Fruit fly (Drosophila melanogaster): Measurements from ENCODE around the gene Muc68D.

dm6 chr3L:11773796-11774195 is 1.8 kb upstream of the Muc68D start:
- TF ChIP-seq br (GFP tag; optimal IDR thresholded peaks at IDR 0.05) (no peak), woc (GFP tag; optimal IDR thresholded peaks at IDR 0.05) (no peak), Hr83 (GFP tag; optimal IDR thresholded peaks at IDR 0.05; ENCODE audit: poor library complexity, severe bottlenecking) (no peak), Rel (GFP tag; optimal IDR thresholded peaks at IDR 0.05) (no peak), Rel (tag; optimal IDR thresholded peaks at IDR 0.05) (no peak), psq (GFP tag; optimal IDR thresholded peaks at IDR 0.05) (no peak), jim (GFP tag; optimal IDR thresholded peaks at IDR 0.05) (no peak)
